1 fruit fly cellular context compared by ENCODE assay signal in the genomic region with DNA sequence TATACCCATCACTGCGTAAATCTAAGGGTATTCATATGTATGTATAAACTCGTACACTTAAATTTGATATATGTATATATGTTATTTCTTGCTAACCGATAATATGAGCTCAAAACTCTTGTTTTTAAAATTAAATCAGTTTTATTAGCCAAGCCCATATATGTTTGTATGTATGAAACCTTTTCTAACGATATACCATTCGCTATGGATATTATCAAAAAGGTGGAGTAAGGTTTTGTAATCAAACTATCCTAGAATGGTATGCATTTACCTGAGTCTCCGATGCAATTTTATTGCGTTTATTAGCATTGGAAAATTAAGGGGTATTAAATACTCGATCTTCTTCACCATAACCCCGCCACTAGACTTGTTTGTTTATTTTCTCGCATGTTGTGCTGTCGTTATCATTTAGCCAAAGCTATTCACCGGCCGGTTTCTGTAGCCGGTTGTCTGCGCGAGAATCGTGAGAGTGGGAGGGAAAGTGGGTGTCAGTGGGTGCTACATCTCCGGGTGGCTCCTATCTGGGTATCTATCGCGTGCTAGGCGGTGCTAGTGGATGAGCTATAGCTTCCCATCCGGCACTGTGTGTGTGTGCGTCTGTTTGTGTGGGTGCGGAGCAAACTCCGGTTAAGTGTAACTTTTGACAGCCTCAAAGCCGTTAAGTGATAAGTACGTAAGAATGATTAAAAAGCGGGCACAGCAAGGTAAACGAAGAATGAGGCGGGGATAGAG.
TF ChIP-seq lines count a peak whose summit lies in the region.

No protein-coding gene starts in this region.

TF ChIP-seq in whole organism, embryonic, 481 proteins besides CTCF, POLR2A, EP300 and RAD21 (continued from another document and continues in another):
- TF ChIP-seq eve (GFP tag; optimal IDR thresholded peaks at IDR 0.05; lab: Kevin White, UChicago): peak in 1 of 2 experiments; percentile 50
- no peak for TF ChIP-seq CG9609 (GFP tag; optimal IDR thresholded peaks at IDR 0.05; lab: Kevin White, UChicago)
- no peak for TF ChIP-seq chm (GFP tag; IDR thresholded peaks at IDR 0.05; lab: Robert Waterston, UW)
- TF ChIP-seq CG14667 (GFP tag; IDR thresholded peaks at IDR 0.05; lab: Robert Waterston, UW): no peak
- no peak for TF ChIP-seq CG16779 (GFP tag; IDR thresholded peaks at IDR 0.05; lab: Robert Waterston, UW)
- TF ChIP-seq mam (GFP tag; optimal IDR thresholded peaks at IDR 0.05; lab: Kevin White, UChicago): peak; percentile 4
- no peak for TF ChIP-seq CG15696 (tag; optimal IDR thresholded peaks at IDR 0.05; lab: Kevin White, UChicago)
- TF ChIP-seq esg (GFP tag; conservative IDR thresholded peaks at IDR 0.05; lab: Robert Waterston, UW): no peak
- TF ChIP-seq CG4360 (GFP tag; IDR thresholded peaks at IDR 0.05; lab: Robert Waterston, UW): no peak
- no peak for TF ChIP-seq Sry-β (GFP tag; optimal IDR thresholded peaks at IDR 0.05; lab: Kevin White, UChicago)
- TF ChIP-seq ab (GFP tag; optimal IDR thresholded peaks at IDR 0.05; lab: Kevin White, UChicago): no peak
- no peak for TF ChIP-seq aop (GFP tag; IDR thresholded peaks at IDR 0.05; lab: Robert Waterston, UW)
- TF ChIP-seq tin (GFP tag; optimal IDR thresholded peaks at IDR 0.05; lab: Kevin White, UChicago): no peak
- TF ChIP-seq Ssrp (tag; optimal IDR thresholded peaks at IDR 0.05; lab: Kevin White, UChicago): peak; percentile 13
- no peak for TF ChIP-seq al (GFP tag; IDR thresholded peaks at IDR 0.05; lab: Robert Waterston, UW)
- TF ChIP-seq Atf3 (GFP tag; optimal IDR thresholded peaks at IDR 0.05; lab: Kevin White, UChicago): no peak
- TF ChIP-seq sima (GFP tag; optimal IDR thresholded peaks at IDR 0.05; lab: Kevin White, UChicago): no peak
- TF ChIP-seq CG3281 (GFP tag; optimal IDR thresholded peaks at IDR 0.05; lab: Kevin White, UChicago): peak; percentile 1
- no peak for TF ChIP-seq croc (GFP tag; conservative IDR thresholded peaks at IDR 0.05; lab: Robert Waterston, UW)
- no peak for TF ChIP-seq CG7786 (GFP tag; optimal IDR thresholded peaks at IDR 0.05; lab: Kevin White, UChicago)
- TF ChIP-seq CG12942 (GFP tag; optimal IDR thresholded peaks at IDR 0.05; lab: Kevin White, UChicago): no peak
- TF ChIP-seq Aef1 (GFP tag; IDR thresholded peaks at IDR 0.05; lab: Robert Waterston, UW): no peak
- no peak for TF ChIP-seq CG2889 (GFP tag; IDR thresholded peaks at IDR 0.05; lab: Robert Waterston, UW)
- TF ChIP-seq E2f2 (GFP tag; IDR thresholded peaks at IDR 0.05; lab: Robert Waterston, UW): no peak
- no peak for TF ChIP-seq salm (tag; optimal IDR thresholded peaks at IDR 0.05; lab: Kevin White, UChicago)
- TF ChIP-seq insv (GFP tag; optimal IDR thresholded peaks at IDR 0.05; lab: Kevin White, UChicago): no peak
- TF ChIP-seq YL-1 (GFP tag; optimal IDR thresholded peaks at IDR 0.05; lab: Kevin White, UChicago): no peak
- no peak for TF ChIP-seq Fer1 (GFP tag; optimal IDR thresholded peaks at IDR 0.05; lab: Kevin White, UChicago)
- TF ChIP-seq slbo (GFP tag; IDR thresholded peaks at IDR 0.05; lab: Robert Waterston, UW): no peak
- TF ChIP-seq row (GFP tag; IDR thresholded peaks at IDR 0.05; lab: Robert Waterston, UW): peak; percentile 61
- no peak for TF ChIP-seq shn (GFP tag; optimal IDR thresholded peaks at IDR 0.05; lab: Kevin White, UChicago)
- peak; percentile 61 for TF ChIP-seq CG7839 (tag; optimal IDR thresholded peaks at IDR 0.05; lab: Kevin White, UChicago)
- TF ChIP-seq sens-2 (GFP tag; IDR thresholded peaks at IDR 0.05; lab: Robert Waterston, UW): no peak
- no peak for TF ChIP-seq CG3847 (GFP tag; IDR thresholded peaks at IDR 0.05; lab: Robert Waterston, UW)
- no peak for TF ChIP-seq Nf-YC (tag; optimal IDR thresholded peaks at IDR 0.05; lab: Kevin White, UChicago)
- no peak for TF ChIP-seq abd-A (tag; optimal IDR thresholded peaks at IDR 0.05; lab: Kevin White, UChicago)
- no peak for TF ChIP-seq Doc3 (GFP tag; IDR thresholded peaks at IDR 0.05; lab: Robert Waterston, UW; ENCODE audit: partially characterized antibody)
- TF ChIP-seq CG13296 (GFP tag; optimal IDR thresholded peaks at IDR 0.05; lab: Kevin White, UChicago): no peak
- no peak for TF ChIP-seq NfI (GFP tag; optimal IDR thresholded peaks at IDR 0.05; lab: Kevin White, UChicago)
- no peak for TF ChIP-seq Hmx (GFP tag; optimal IDR thresholded peaks at IDR 0.05; lab: Kevin White, UChicago)
- TF ChIP-seq grau (tag; optimal IDR thresholded peaks at IDR 0.05; lab: Kevin White, UChicago): peak; percentile 17
- TF ChIP-seq CG11504 (tag; optimal IDR thresholded peaks at IDR 0.05; lab: Kevin White, UChicago): peak; percentile 52
- TF ChIP-seq Bdp1 (GFP tag; optimal IDR thresholded peaks at IDR 0.05; lab: Kevin White, UChicago): no peak
- TF ChIP-seq lola (GFP tag; optimal IDR thresholded peaks at IDR 0.05; lab: Kevin White, UChicago): peak in 1 of 3 experiments; percentile 22
- no peak for TF ChIP-seq Sin3A (optimal IDR thresholded peaks at IDR 0.05; lab: Kevin White, UChicago)
- no peak for TF ChIP-seq CG17612 (GFP tag; IDR thresholded peaks at IDR 0.05; lab: Robert Waterston, UW)
- no peak for TF ChIP-seq hth (optimal IDR thresholded peaks at IDR 0.05; lab: Kevin White, UChicago)
- TF ChIP-seq Adf1 (GFP tag; IDR thresholded peaks at IDR 0.05; lab: Robert Waterston, UW): no peak
- TF ChIP-seq CG10959 (GFP tag; IDR thresholded peaks at IDR 0.05; lab: Robert Waterston, UW): no peak
- TF ChIP-seq CG17802 (tag; optimal IDR thresholded peaks at IDR 0.05; lab: Kevin White, UChicago): no peak
- TF ChIP-seq CG31388 (GFP tag; optimal IDR thresholded peaks at IDR 0.05; lab: Kevin White, UChicago): no peak
- TF ChIP-seq ash1 (GFP tag; optimal IDR thresholded peaks at IDR 0.05; lab: Kevin White, UChicago): no peak
- no peak for TF ChIP-seq gsb-n (tag; optimal IDR thresholded peaks at IDR 0.05; lab: Kevin White, UChicago)
- peak; percentile 67 for TF ChIP-seq CG12769 (tag; optimal IDR thresholded peaks at IDR 0.05; lab: Kevin White, UChicago)
- TF ChIP-seq so (GFP tag; IDR thresholded peaks at IDR 0.05; lab: Robert Waterston, UW): 0 out of 3 replicates have a peak, but pooled peaks have one; percentile 42
- TF ChIP-seq Dll (GFP tag; IDR thresholded peaks at IDR 0.05; lab: Robert Waterston, UW; ENCODE audit: partially characterized antibody): no peak
- TF ChIP-seq onecut (GFP tag; IDR thresholded peaks at IDR 0.05; lab: Robert Waterston, UW): no peak
- no peak for TF ChIP-seq lov (optimal IDR thresholded peaks at IDR 0.05; lab: Kevin White, UChicago)
- TF ChIP-seq lov (GFP tag; IDR thresholded peaks at IDR 0.05; lab: Robert Waterston, UW): no peak
- TF ChIP-seq fd96Cb (tag; optimal IDR thresholded peaks at IDR 0.05; lab: Kevin White, UChicago): no peak
- TF ChIP-seq Lhr (GFP tag; optimal IDR thresholded peaks at IDR 0.05; lab: Kevin White, UChicago): no peak
- TF ChIP-seq CG4328 (GFP tag; optimal IDR thresholded peaks at IDR 0.05; lab: Kevin White, UChicago): no peak
- TF ChIP-seq gcm2 (GFP tag; optimal IDR thresholded peaks at IDR 0.05; lab: Kevin White, UChicago): no peak
- no peak for TF ChIP-seq hbn (GFP tag; IDR thresholded peaks at IDR 0.05; lab: Robert Waterston, UW; ENCODE audit: partially characterized antibody)
- peak; percentile 48 for TF ChIP-seq CG30403 (GFP tag; optimal IDR thresholded peaks at IDR 0.05; lab: Kevin White, UChicago)
- TF ChIP-seq hb (GFP tag; IDR thresholded peaks at IDR 0.05; lab: Robert Waterston, UW; ENCODE audit: partially characterized antibody): no peak
- no peak for TF ChIP-seq CG17912 (GFP tag; optimal IDR thresholded peaks at IDR 0.05; lab: Kevin White, UChicago)
- TF ChIP-seq CG8089 (GFP tag; optimal IDR thresholded peaks at IDR 0.05; lab: Kevin White, UChicago): no peak
- peak; percentile 43 for TF ChIP-seq nmo (GFP tag; optimal IDR thresholded peaks at IDR 0.05; lab: Kevin White, UChicago)
- no peak for TF ChIP-seq CG8944 (GFP tag; optimal IDR thresholded peaks at IDR 0.05; lab: Kevin White, UChicago)
- TF ChIP-seq tio (GFP tag; optimal IDR thresholded peaks at IDR 0.05; lab: Kevin White, UChicago): no peak
- no peak for TF ChIP-seq CG10462 (GFP tag; optimal IDR thresholded peaks at IDR 0.05; lab: Kevin White, UChicago)
- TF ChIP-seq Pdp1 (GFP tag; optimal IDR thresholded peaks at IDR 0.05; lab: Kevin White, UChicago): peak in 1 of 2 experiments; percentile 30
- TF ChIP-seq CG1024 (GFP tag; IDR thresholded peaks at IDR 0.05; lab: Robert Waterston, UW): no peak
- no peak for TF ChIP-seq cato (GFP tag; optimal IDR thresholded peaks at IDR 0.05; lab: Kevin White, UChicago; ENCODE audit: borderline replicate concordance)
- TF ChIP-seq CG14014 (GFP tag; IDR thresholded peaks at IDR 0.05; lab: Robert Waterston, UW): no peak
- no peak for TF ChIP-seq sisA (GFP tag; IDR thresholded peaks at IDR 0.05; lab: Robert Waterston, UW)
- no peak for TF ChIP-seq CG3995 (GFP tag; optimal IDR thresholded peaks at IDR 0.05; lab: Kevin White, UChicago)
- TF ChIP-seq ranshi (GFP tag; IDR thresholded peaks at IDR 0.05; lab: Robert Waterston, UW): no peak
- no peak for TF ChIP-seq CG3163 (GFP tag; optimal IDR thresholded peaks at IDR 0.05; lab: Kevin White, UChicago)
- TF ChIP-seq jing (GFP tag; optimal IDR thresholded peaks at IDR 0.05; lab: Kevin White, UChicago): no peak
- TF ChIP-seq CG9727 (GFP tag; optimal IDR thresholded peaks at IDR 0.05; lab: Kevin White, UChicago): no peak
- TF ChIP-seq Hey (tag; optimal IDR thresholded peaks at IDR 0.05; lab: Kevin White, UChicago): peak; percentile 76
- peak; percentile 45 for TF ChIP-seq Sox100B (GFP tag; optimal IDR thresholded peaks at IDR 0.05; lab: Kevin White, UChicago)
- TF ChIP-seq CG33213 (GFP tag; optimal IDR thresholded peaks at IDR 0.05; lab: Kevin White, UChicago): no peak
- TF ChIP-seq CG16863 (GFP tag; optimal IDR thresholded peaks at IDR 0.05; lab: Kevin White, UChicago): no peak
- TF ChIP-seq stc (GFP tag; IDR thresholded peaks at IDR 0.05; lab: Robert Waterston, UW): no peak
- peak; percentile 29 for TF ChIP-seq lab (GFP tag; optimal IDR thresholded peaks at IDR 0.05; lab: Kevin White, UChicago)
- 0 out of 2 replicates have a peak, but pooled peaks have one; percentile 27 for TF ChIP-seq CG31441 (GFP tag; IDR thresholded peaks at IDR 0.05; lab: Robert Waterston, UW)
- no peak for TF ChIP-seq CG1603 (tag; optimal IDR thresholded peaks at IDR 0.05; lab: Kevin White, UChicago)
- no peak for TF ChIP-seq CG13624 (GFP tag; optimal IDR thresholded peaks at IDR 0.05; lab: Kevin White, UChicago)
- no peak for TF ChIP-seq CG7357 (GFP tag; IDR thresholded peaks at IDR 0.05; lab: Robert Waterston, UW)
- TF ChIP-seq stwl (tag; optimal IDR thresholded peaks at IDR 0.05; lab: Kevin White, UChicago): no peak
- no peak for TF ChIP-seq PHDP (tag; optimal IDR thresholded peaks at IDR 0.05; lab: Kevin White, UChicago)
- TF ChIP-seq prd (optimal IDR thresholded peaks at IDR 0.05; lab: Kevin White, UChicago): no peak
- TF ChIP-seq prd (GFP tag; IDR thresholded peaks at IDR 0.05; lab: Robert Waterston, UW): no peak
- no peak for TF ChIP-seq nom (GFP tag; optimal IDR thresholded peaks at IDR 0.05; lab: Kevin White, UChicago)
- peak; percentile 29 for TF ChIP-seq CG10543 (GFP tag; optimal IDR thresholded peaks at IDR 0.05; lab: Kevin White, UChicago)
- TF ChIP-seq Rfx (GFP tag; IDR thresholded peaks at IDR 0.05; lab: Robert Waterston, UW): no peak
- TF ChIP-seq twi (tag; optimal IDR thresholded peaks at IDR 0.05; lab: Kevin White, UChicago): no peak
- peak; percentile 5 for TF ChIP-seq CG5180 (GFP tag; optimal IDR thresholded peaks at IDR 0.05; lab: Kevin White, UChicago)
- no peak for TF ChIP-seq CG4282 (GFP tag; optimal IDR thresholded peaks at IDR 0.05; lab: Kevin White, UChicago)
- TF ChIP-seq hkb (optimal IDR thresholded peaks at IDR 0.05; lab: Kevin White, UChicago): no peak
- no peak for TF ChIP-seq hkb (GFP tag; IDR thresholded peaks at IDR 0.05; lab: Robert Waterston, UW)
- TF ChIP-seq sim (GFP tag; IDR thresholded peaks at IDR 0.05; lab: Robert Waterston, UW): no peak
- no peak for TF ChIP-seq gsb (GFP tag; IDR thresholded peaks at IDR 0.05; lab: Robert Waterston, UW)
- TF ChIP-seq CG1233 (GFP tag; optimal IDR thresholded peaks at IDR 0.05; lab: Kevin White, UChicago): no peak
- no peak for TF ChIP-seq CG4707 (GFP tag; optimal IDR thresholded peaks at IDR 0.05; lab: Kevin White, UChicago)
- no peak for TF ChIP-seq CG43689 (GFP tag; IDR thresholded peaks at IDR 0.05; lab: Robert Waterston, UW)
- no peak for TF ChIP-seq Rx (GFP tag; IDR thresholded peaks at IDR 0.05; lab: Robert Waterston, UW)
- TF ChIP-seq klu (GFP tag; IDR thresholded peaks at IDR 0.05; lab: Robert Waterston, UW): no peak
- no peak for TF ChIP-seq gt (GFP tag; IDR thresholded peaks at IDR 0.05; lab: Robert Waterston, UW)
- TF ChIP-seq CG12744 (GFP tag; optimal IDR thresholded peaks at IDR 0.05; lab: Kevin White, UChicago): no peak
- no peak for TF ChIP-seq crc (GFP tag; optimal IDR thresholded peaks at IDR 0.05; lab: Kevin White, UChicago)
- TF ChIP-seq CG18011 (GFP tag; optimal IDR thresholded peaks at IDR 0.05; lab: Kevin White, UChicago): no peak
- no peak for TF ChIP-seq CG14860 (GFP tag; IDR thresholded peaks at IDR 0.05; lab: Robert Waterston, UW; ENCODE audit: partially characterized antibody)
- no peak for TF ChIP-seq CG15269 (tag; optimal IDR thresholded peaks at IDR 0.05; lab: Kevin White, UChicago)
- TF ChIP-seq Sry-δ (GFP tag; optimal IDR thresholded peaks at IDR 0.05; lab: Kevin White, UChicago): no peak
- no peak for TF ChIP-seq fd102C (GFP tag; optimal IDR thresholded peaks at IDR 0.05; lab: Kevin White, UChicago)
- TF ChIP-seq CG9215 (GFP tag; IDR thresholded peaks at IDR 0.05; lab: Robert Waterston, UW): no peak
- no peak for TF ChIP-seq her (GFP tag; optimal IDR thresholded peaks at IDR 0.05; lab: Kevin White, UChicago)
- no peak for TF ChIP-seq HLHmδ (GFP tag; optimal IDR thresholded peaks at IDR 0.05; lab: Kevin White, UChicago)
- TF ChIP-seq Optix (GFP tag; IDR thresholded peaks at IDR 0.05; lab: Robert Waterston, UW): no peak
- TF ChIP-seq Lpt (GFP tag; optimal IDR thresholded peaks at IDR 0.05; lab: Kevin White, UChicago): no peak
- TF ChIP-seq CG6689 (GFP tag; IDR thresholded peaks at IDR 0.05; lab: Robert Waterston, UW): no peak
- TF ChIP-seq cad (GFP tag; optimal IDR thresholded peaks at IDR 0.05; lab: Kevin White, UChicago): no peak
- TF ChIP-seq chinmo (GFP tag; IDR thresholded peaks at IDR 0.05; lab: Robert Waterston, UW; ENCODE audit: partially characterized antibody): 0 out of 4 replicates have a peak, but pooled peaks have one; percentile 51
- TF ChIP-seq HLH3B (GFP tag; IDR thresholded peaks at IDR 0.05; lab: Robert Waterston, UW): no peak
- peak; percentile 15 for TF ChIP-seq CG12659 (GFP tag; optimal IDR thresholded peaks at IDR 0.05; lab: Kevin White, UChicago)
- no peak for TF ChIP-seq Mes4 (GFP tag; optimal IDR thresholded peaks at IDR 0.05; lab: Kevin White, UChicago)
